Worm (Caenorhabditis elegans) whole organism, L2 larva: ENCODE data around the gene K07H8.9.

Source experiments
- ceh-16 ChIP-seq: fragments of 150-350 bp; optimal IDR thresholded peaks from 2 replicates; lab custom pipeline; 2014; ENCODE audit warnings: missing biosample characterization, missing genetic modification characterization
- elt-3 ChIP-seq: sonication (generic microtip); optimal IDR thresholded peaks from 2 replicates; lab custom pipeline; 2017; ENCODE audit warnings: missing biosample characterization, missing genetic modification characterization
- lin-39 ChIP-seq: fragments of 150-350 bp; optimal IDR thresholded peaks from 2 replicates; lab custom pipeline; 2014; ENCODE audit warnings: missing biosample characterization, missing genetic modification reagents, missing genetic modification characterization
- nhr-6 ChIP-seq: fragments of 150-350 bp; optimal IDR thresholded peaks from 2 replicates; lab custom pipeline; 2014; ENCODE audit warnings: missing biosample characterization, missing genetic modification characterization
- nhr-77 ChIP-seq: fragments of 150-350 bp; optimal IDR thresholded peaks from 2 replicates; lab custom pipeline; 2014; ENCODE audit warnings: missing biosample characterization, missing genetic modification characterization

ce11 chrIV:8287287-8287686, 1.0 kb upstream of the K07H8.9 start:
- TF ChIP-seq elt-3, result no peak
- no peak for TF ChIP-seq lin-39 (tag; lab: Kevin White, UChicago)
- TF ChIP-seq ceh-16 (tag; lab: Kevin White, UChicago), result no peak
- no peak for TF ChIP-seq nhr-77
- no peak for TF ChIP-seq nhr-6 (tag; lab: Kevin White, UChicago)
